Fruit fly (Drosophila melanogaster) whole organism, adult: ENCODE results near the gene CG10962.

Source experiments
- CG11617 ChIP-seq: fragments of 200-800 bp; sonication (Bioruptor generic); optimal IDR thresholded peaks from 2 replicates; lab custom pipeline; 2017; ENCODE audit warnings: mild to moderate bottlenecking, missing biosample characterization, missing genetic modification reagents, missing genetic modification characterization
- CG12768 ChIP-seq: fragments of 200-800 bp; sonication (Bioruptor generic); optimal IDR thresholded peaks from 2 replicates; lab custom pipeline; 2017; ENCODE audit warnings: missing biosample characterization, missing genetic modification characterization, mild to moderate bottlenecking, moderate library complexity, missing genetic modification reagents
- CG14711 ChIP-seq: fragments of 200-800 bp; sonication (Bioruptor generic); optimal IDR thresholded peaks from 2 replicates; lab custom pipeline; 2018; ENCODE audit warnings: missing biosample characterization, mild to moderate bottlenecking, missing genetic modification characterization, moderate library complexity
- CG1620 ChIP-seq: fragments of 200-800 bp; sonication (Bioruptor generic); optimal IDR thresholded peaks from 2 replicates; lab custom pipeline; 2016; ENCODE audit warnings: missing biosample characterization, missing genetic modification characterization
- CG33017 ChIP-seq: fragments of 200-800 bp; sonication (Bioruptor generic); optimal IDR thresholded peaks from 2 replicates; lab custom pipeline; 2018; ENCODE audit warnings: missing biosample characterization, mild to moderate bottlenecking, missing genetic modification characterization, moderate library complexity
- CG5204 ChIP-seq: fragments of 200-800 bp; sonication (Bioruptor generic); optimal IDR thresholded peaks from 2 replicates; lab custom pipeline; 2016; ENCODE audit warnings: missing biosample characterization, missing genetic modification characterization
- CG7045 ChIP-seq: fragments of 200-800 bp; sonication (Bioruptor generic); optimal IDR thresholded peaks from 2 replicates; lab custom pipeline; 2017; ENCODE audit warnings: missing biosample characterization, mild to moderate bottlenecking, missing genetic modification characterization
- CG7101 ChIP-seq: fragments of 200-800 bp; sonication (Bioruptor generic); optimal IDR thresholded peaks from 2 replicates; lab custom pipeline; 2018; ENCODE audit warnings: missing biosample characterization, mild to moderate bottlenecking, missing genetic modification characterization, moderate library complexity
- Clk ChIP-seq: fragments of 200-800 bp; sonication (Bioruptor generic); optimal IDR thresholded peaks from 2 replicates; lab custom pipeline; 2017; ENCODE audit warnings: missing biosample characterization, missing genetic modification characterization
- Crg-1 ChIP-seq: fragments of 200-800 bp; sonication (Bioruptor generic); optimal IDR thresholded peaks from 2 replicates; lab custom pipeline; 2016; ENCODE audit warnings: missing biosample characterization, missing genetic modification characterization
- Hr96 ChIP-seq: fragments of 200-800 bp; sonication (Bioruptor generic); optimal IDR thresholded peaks from 2 replicates; lab custom pipeline; 2016; ENCODE audit warnings: missing biosample characterization, missing genetic modification characterization
- Mnt ChIP-seq: fragments of 200-800 bp; sonication (Bioruptor generic); optimal IDR thresholded peaks from 2 replicates; lab custom pipeline; 2016; ENCODE audit warnings: missing biosample characterization, mild to moderate bottlenecking, missing genetic modification characterization
- bab1 ChIP-seq: fragments of 200-800 bp; sonication (Bioruptor generic); optimal IDR thresholded peaks from 3 replicates; lab custom pipeline; 2019; ENCODE audit warnings: missing biosample characterization, mild to moderate bottlenecking, missing genetic modification characterization, moderate library complexity
- cic ChIP-seq: fragments of 200-800 bp; sonication (Bioruptor generic); optimal IDR thresholded peaks from 2 replicates; lab custom pipeline; 2017; ENCODE audit warnings: missing biosample characterization, mild to moderate bottlenecking, missing genetic modification characterization, moderate library complexity
- cnc ChIP-seq, 2 experiments: fragments of >200 bp; optimal IDR thresholded peaks; 2 replicates each; lab custom pipeline; 2017
- kay ChIP-seq: fragments of 200-800 bp; sonication (Bioruptor generic); peaks from one replicate; lab custom pipeline; 2016; ENCODE audit warnings: missing biosample characterization, missing genetic modification characterization, borderline replicate concordance
- ovo ChIP-seq: fragments of 200-800 bp; sonication (Bioruptor generic); optimal IDR thresholded peaks from 2 replicates; lab custom pipeline; 2016; ENCODE audit warnings: missing biosample characterization, missing genetic modification characterization
- pad ChIP-seq: fragments of 200-800 bp; sonication (Bioruptor generic); optimal IDR thresholded peaks from 3 replicates; lab custom pipeline; 2017; ENCODE audit warnings: missing biosample characterization, missing genetic modification characterization, mild to moderate bottlenecking, moderate library complexity, missing genetic modification reagents
- tj ChIP-seq: fragments of 200-800 bp; sonication (Bioruptor generic); optimal IDR thresholded peaks from 3 replicates; lab custom pipeline; 2017; ENCODE audit warnings: missing biosample characterization, mild to moderate bottlenecking, missing genetic modification characterization, moderate library complexity
- toe ChIP-seq: fragments of 200-800 bp; sonication (Bioruptor generic); optimal IDR thresholded peaks from 2 replicates; lab custom pipeline; 2016; ENCODE audit warnings: missing biosample characterization, missing genetic modification characterization

Gene CG10962

dm6 chrX:8974203-8974602, at the start of gene CG10962:
CG10962 (minus strand) TSS chrX:8974255.
- TF ChIP-seq CG12768 = peak; percentile 47
- TF ChIP-seq Clk (GFP tag; lab: Kevin White, UChicago) = peak; percentile 7
- TF ChIP-seq CG5204 = peak; percentile 62
- TF ChIP-seq kay = no peak
- TF ChIP-seq cnc (optimal IDR thresholded peaks at IDR 0.05; lab: Kevin White, UChicago) = no peak
- TF ChIP-seq tj (GFP tag; lab: Kevin White, UChicago) = peak; percentile 52
- peak; percentile 25 for TF ChIP-seq CG1620 (GFP tag; lab: Kevin White, UChicago)
- TF ChIP-seq Crg-1 (GFP tag; lab: Kevin White, UChicago) = peak; percentile 59
- TF ChIP-seq ovo (GFP tag; lab: Kevin White, UChicago) = no peak
- TF ChIP-seq pad = peak; percentile 50
- peak; percentile 63 for TF ChIP-seq Mnt (GFP tag; lab: Kevin White, UChicago)
- TF ChIP-seq toe = peak; percentile 50
- peak; percentile 85 for TF ChIP-seq Hr96 (GFP tag; lab: Kevin White, UChicago)
- peak; percentile 71 for TF ChIP-seq CG11617 (GFP tag; lab: Kevin White, UChicago)
- TF ChIP-seq CG7045 (GFP tag; lab: Kevin White, UChicago) = peak; percentile 22
- TF ChIP-seq CG33017 (tag; lab: Kevin White, UChicago) = peak; percentile 53
- peak; percentile 65 for TF ChIP-seq bab1
- TF ChIP-seq CG14711 = peak; percentile 76
- TF ChIP-seq CG7101 (tag; lab: Kevin White, UChicago) = peak; percentile 83
- no peak for TF ChIP-seq cic (GFP tag; lab: Kevin White, UChicago)

DNA sequence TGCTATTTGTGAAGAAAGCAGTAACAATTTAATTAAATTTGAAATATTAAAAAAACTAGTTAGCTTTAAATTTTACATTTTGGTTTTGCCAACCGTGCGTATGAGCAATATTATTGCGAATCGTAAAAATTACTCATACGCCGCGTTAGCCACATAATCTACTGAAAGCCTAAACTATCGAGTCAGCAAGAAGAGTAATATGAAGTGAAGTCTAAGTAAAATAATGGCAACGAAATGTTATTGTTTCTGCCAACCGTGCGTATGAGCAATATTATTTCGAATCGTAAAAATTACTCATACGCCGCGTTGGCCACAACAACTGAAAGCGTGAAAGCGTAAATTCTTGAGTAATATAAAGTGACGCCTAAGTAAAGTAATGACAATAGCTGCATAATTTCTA, 46.0 kb upstream of the CG10962 start:
- TF ChIP-seq Clk (GFP tag; lab: Kevin White, UChicago) = no peak
- no peak for TF ChIP-seq tj (GFP tag; lab: Kevin White, UChicago)
- no peak for TF ChIP-seq Mnt (GFP tag; lab: Kevin White, UChicago)
- no peak for TF ChIP-seq CG5204
- TF ChIP-seq CG11617 (GFP tag; lab: Kevin White, UChicago) = no peak
- no peak for TF ChIP-seq ovo (GFP tag; lab: Kevin White, UChicago)
- TF ChIP-seq CG33017 (tag; lab: Kevin White, UChicago) = no peak
- TF ChIP-seq pad = no peak
- TF ChIP-seq CG12768 = no peak
- no peak for TF ChIP-seq bab1

DNA sequence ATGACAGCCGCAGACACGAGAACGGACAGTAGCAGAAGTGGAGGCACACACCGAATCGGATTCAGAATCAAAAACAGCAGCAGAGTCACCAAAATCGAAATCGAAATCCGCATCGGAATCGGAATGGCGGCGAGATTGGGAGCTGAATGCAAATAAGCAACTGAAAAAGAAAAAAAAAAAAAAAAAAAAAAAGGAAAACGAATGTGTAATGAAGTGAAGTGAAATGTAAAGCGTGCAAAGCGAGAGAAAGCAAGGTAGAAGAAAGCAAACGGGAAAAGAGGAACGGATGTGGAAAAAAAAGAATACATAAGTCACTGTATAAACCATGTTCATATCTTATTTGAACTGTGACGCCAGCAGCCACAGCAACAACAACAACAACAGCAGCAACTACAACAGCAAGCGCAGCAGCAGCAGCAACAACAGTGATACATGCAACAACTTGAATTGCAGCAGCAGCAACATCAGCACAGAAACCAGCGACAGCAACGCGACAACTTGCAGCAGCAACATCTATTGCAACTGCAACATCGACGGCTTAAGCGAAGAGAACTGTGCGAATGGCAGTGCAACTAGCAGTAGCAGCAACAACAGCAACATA, 39.4 kb upstream of the CG10962 start:
- TF ChIP-seq Mnt (GFP tag; lab: Kevin White, UChicago) (no peak), cic (GFP tag; lab: Kevin White, UChicago) (no peak), bab1 (no peak), CG11617 (GFP tag; lab: Kevin White, UChicago) (no peak), CG5204 (no peak), CG33017 (tag; lab: Kevin White, UChicago) (no peak), Clk (GFP tag; lab: Kevin White, UChicago) (no peak), CG14711 (no peak), ovo (GFP tag; lab: Kevin White, UChicago) (no peak), CG7045 (GFP tag; lab: Kevin White, UChicago) (no peak), kay (no peak), CG1620 (GFP tag; lab: Kevin White, UChicago) (no peak), pad (no peak), cnc (optimal IDR thresholded peaks at IDR 0.05; lab: Kevin White, UChicago) (no peak), CG7101 (tag; lab: Kevin White, UChicago) (no peak), Hr96 (GFP tag; lab: Kevin White, UChicago) (no peak), toe (no peak), CG12768 (no peak), tj (GFP tag; lab: Kevin White, UChicago) (no peak)

DNA sequence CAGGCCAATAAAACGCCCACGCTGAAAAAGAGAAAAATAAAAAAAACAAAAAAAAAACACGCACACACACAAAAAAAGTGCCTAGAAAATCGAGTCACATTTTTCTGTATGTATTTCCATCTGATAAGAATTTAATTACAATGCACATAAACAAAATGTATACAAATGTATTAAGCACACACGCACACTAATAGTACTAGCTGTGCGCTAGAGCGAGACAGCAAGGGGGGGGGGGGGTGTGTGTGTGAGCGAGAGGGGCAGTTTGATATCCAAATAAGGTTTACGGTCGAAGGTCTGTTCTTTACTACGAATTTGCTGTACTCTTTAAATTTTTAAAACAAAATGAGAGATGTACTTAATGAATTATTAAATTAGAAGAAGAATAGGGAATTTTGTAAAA, 38.7 kb upstream of the CG10962 start:
- TF ChIP-seq CG11617 (GFP tag; lab: Kevin White, UChicago) (no peak), CG7101 (tag; lab: Kevin White, UChicago) (no peak), kay (no peak), Mnt (GFP tag; lab: Kevin White, UChicago) (no peak), pad (no peak), cnc (optimal IDR thresholded peaks at IDR 0.05; lab: Kevin White, UChicago) (no peak), CG14711 (no peak), Crg-1 (GFP tag; lab: Kevin White, UChicago) (no peak), toe (no peak), CG1620 (GFP tag; lab: Kevin White, UChicago) (no peak), tj (GFP tag; lab: Kevin White, UChicago) (no peak), Clk (GFP tag; lab: Kevin White, UChicago) (no peak), bab1 (no peak), cic (GFP tag; lab: Kevin White, UChicago) (no peak), CG33017 (tag; lab: Kevin White, UChicago) (no peak), ovo (GFP tag; lab: Kevin White, UChicago) (no peak), CG7045 (GFP tag; lab: Kevin White, UChicago) (no peak), CG12768 (no peak), Hr96 (GFP tag; lab: Kevin White, UChicago) (no peak), CG5204 (no peak)

DNA sequence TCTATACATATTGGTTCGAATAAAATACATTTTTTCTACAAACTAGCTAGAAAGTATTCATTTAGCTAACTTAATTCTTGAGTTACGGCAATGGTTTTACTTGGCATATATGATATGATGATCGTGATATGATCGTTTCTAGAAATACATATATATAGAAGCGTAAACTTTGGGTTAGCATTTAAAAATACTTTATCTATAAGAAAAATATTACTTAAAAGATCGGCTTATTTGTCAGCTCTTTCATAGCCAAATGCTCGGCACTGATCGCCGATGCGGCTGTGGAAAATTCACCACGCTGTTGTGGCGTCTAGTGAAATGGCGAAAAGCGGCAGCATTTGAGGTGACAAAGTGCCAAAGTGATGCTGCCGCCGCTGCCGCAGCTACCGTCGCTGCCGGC, 33.2 kb upstream of the CG10962 start:
- TF ChIP-seq toe = no peak
- no peak for TF ChIP-seq CG1620 (GFP tag; lab: Kevin White, UChicago)
- TF ChIP-seq cic (GFP tag; lab: Kevin White, UChicago) = no peak
- TF ChIP-seq cnc (optimal IDR thresholded peaks at IDR 0.05; lab: Kevin White, UChicago) = no peak
- TF ChIP-seq CG7101 (tag; lab: Kevin White, UChicago) = no peak
- TF ChIP-seq ovo (GFP tag; lab: Kevin White, UChicago) = no peak
- no peak for TF ChIP-seq CG5204
- TF ChIP-seq Hr96 (GFP tag; lab: Kevin White, UChicago) = no peak
- no peak for TF ChIP-seq CG12768
- no peak for TF ChIP-seq CG14711
- no peak for TF ChIP-seq kay

dm6 chrX:9004333-9004732, 30.3 kb upstream of the CG10962 start:
- TF ChIP-seq Clk (GFP tag; lab: Kevin White, UChicago) = no peak
